Fruit fly (Drosophila melanogaster) whole organism, embryonic: ENCODE results near the gene CG14965.

Source experiments
- Asciz ChIP-seq: fragments of 200-800 bp; sonication (Bioruptor generic); optimal IDR thresholded peaks from 2 replicates; lab custom pipeline; 2017; ENCODE audit warnings: missing biosample characterization, mild to moderate bottlenecking, missing genetic modification characterization, missing genetic modification reagents
- BEAF-32 ChIP-seq: fragments of 200-800 bp; sonication (Bioruptor generic); optimal IDR thresholded peaks from 3 replicates; lab custom pipeline; 2017; ENCODE audit warnings: missing biosample characterization, missing genetic modification characterization, mild to moderate bottlenecking, moderate library complexity, missing genetic modification reagents
- CG10274 ChIP-seq: fragments of 200-800 bp; sonication (Bioruptor generic); optimal IDR thresholded peaks from 3 replicates; lab custom pipeline; 2017; ENCODE audit warnings: missing biosample characterization, mild to moderate bottlenecking, missing genetic modification characterization
- CG11085 ChIP-seq: fragments of 200-800 bp; sonication (Bioruptor generic); IDR thresholded peaks from 2 replicates; pipeline ENCODE4 v1.3.6; 2022; ENCODE audit warnings: missing biosample characterization, missing genetic modification characterization
- CG12236 ChIP-seq: fragments of 200-800 bp; sonication (Bioruptor generic); optimal IDR thresholded peaks from 2 replicates; lab custom pipeline; 2016; ENCODE audit warnings: missing biosample characterization, missing genetic modification characterization
- CG13296 ChIP-seq: fragments of 200-800 bp; sonication (Bioruptor generic); optimal IDR thresholded peaks from 3 replicates; lab custom pipeline; 2018; ENCODE audit warnings: missing biosample characterization, mild to moderate bottlenecking, missing genetic modification characterization
- CG13424 ChIP-seq: fragments of 200-800 bp; sonication (Bioruptor generic); optimal IDR thresholded peaks from 2 replicates; lab custom pipeline; 2019; ENCODE audit warnings: missing biosample characterization, mild to moderate bottlenecking, missing genetic modification characterization, moderate library complexity
- CG13775 ChIP-seq: fragments of 200-800 bp; sonication (Bioruptor generic); optimal IDR thresholded peaks from 3 replicates; lab custom pipeline; 2017; ENCODE audit warnings: missing biosample characterization, mild to moderate bottlenecking, missing genetic modification characterization
- CG14050 ChIP-seq: fragments of 200-800 bp; sonication (Bioruptor generic); IDR thresholded peaks from 3 replicates; pipeline ENCODE4 v1.3.6; 2022; ENCODE audit warnings: missing biosample characterization, missing genetic modification characterization
- CG14667 ChIP-seq: fragments of 200-800 bp; sonication (Bioruptor generic); IDR thresholded peaks from 2 replicates; pipeline ENCODE4 v1.3.6; 2022; ENCODE audit warnings: missing biosample characterization, missing genetic modification characterization
- CG1647 ChIP-seq: fragments of 200-800 bp; sonication (Bioruptor generic); optimal IDR thresholded peaks from 3 replicates; lab custom pipeline; 2016; ENCODE audit warnings: missing biosample characterization, missing genetic modification characterization
- CG1792 ChIP-seq: fragments of 200-800 bp; sonication (Bioruptor generic); optimal IDR thresholded peaks from 2 replicates; lab custom pipeline; 2016; ENCODE audit warnings: missing biosample characterization, missing genetic modification characterization
- CG2116 ChIP-seq: fragments of 200-800 bp; sonication (Bioruptor generic); optimal IDR thresholded peaks from 3 replicates; lab custom pipeline; 2018; ENCODE audit warnings: missing biosample characterization, mild to moderate bottlenecking, missing genetic modification characterization
- CG2199 ChIP-seq: fragments of 200-800 bp; sonication (Bioruptor generic); IDR thresholded peaks from 3 replicates; pipeline ENCODE4 v1.3.6; 2022; ENCODE audit warnings: missing biosample characterization, missing genetic modification characterization
- CG32767 ChIP-seq: fragments of 200-800 bp; sonication (Bioruptor generic); IDR thresholded peaks from 2 replicates; pipeline ENCODE4 v1.3.6; 2022; ENCODE audit warnings: missing biosample characterization, missing genetic modification characterization
- CG6272 ChIP-seq: fragments of 200-800 bp; sonication (Bioruptor generic); IDR thresholded peaks from 2 replicates; pipeline ENCODE4 v1.3.6; 2022; ENCODE audit warnings: missing biosample characterization, missing genetic modification characterization
- H2.0 ChIP-seq: fragments of 200-800 bp; sonication (Bioruptor generic); IDR thresholded peaks from 2 replicates; pipeline ENCODE4 v1.3.6; 2022; ENCODE audit warnings: missing biosample characterization, missing genetic modification characterization
- Hr39 ChIP-seq: fragments of >200 bp; optimal IDR thresholded peaks from 2 replicates; lab custom pipeline; 2017
- Max ChIP-seq: fragments of 200-800 bp; sonication (Bioruptor generic); optimal IDR thresholded peaks from 2 replicates; lab custom pipeline; 2016; ENCODE audit warnings: missing biosample characterization, mild to moderate bottlenecking, missing genetic modification characterization
- Myb ChIP-seq: fragments of 200-800 bp; sonication (Bioruptor generic); optimal IDR thresholded peaks from 2 replicates; lab custom pipeline; 2016; ENCODE audit warnings: missing biosample characterization, missing genetic modification characterization
- Nf-YC ChIP-seq: fragments of 200-800 bp; optimal IDR thresholded peaks from 3 replicates; lab custom pipeline; 2019; ENCODE audit warnings: missing biosample characterization, mild to moderate bottlenecking, missing genetic modification characterization, moderate library complexity
- Pdp1 ChIP-seq, 2 experiments: fragments of 200-800 bp; sonication (Bioruptor generic); optimal IDR thresholded peaks; 3 replicates each; lab custom pipeline; 2016; ENCODE audit warnings: missing biosample characterization in 2 of 2, missing genetic modification characterization in 2 of 2, mild to moderate bottlenecking in 1 of 2, moderate library complexity in 1 of 2
- Ravus ChIP-seq: fragments of 200-800 bp; sonication (Bioruptor generic); IDR thresholded peaks from 2 replicates; pipeline ENCODE4 v1.3.6; 2022; ENCODE audit warnings: missing biosample characterization, missing genetic modification characterization
- Stat92E ChIP-seq, 3 experiments: fragments of >200 bp in 2 of 3; fragments of 200-800 bp in 1 of 3; sonication (Bioruptor generic) in 1 of 3; optimal IDR thresholded peaks; 2 replicates each; lab custom pipeline; 2017 to 2019; ENCODE audit warnings: missing biosample characterization in 3 of 3, missing genetic modification characterization in 3 of 3, mild to moderate bottlenecking in 1 of 3, moderate library complexity in 1 of 3
- Xrp1 ChIP-seq: fragments of 200-800 bp; sonication (Bioruptor generic); IDR thresholded peaks from 2 replicates; pipeline ENCODE4 v1.3.6; 2022; ENCODE audit warnings: missing biosample characterization, missing genetic modification characterization
- ato ChIP-seq: fragments of 200-800 bp; sonication (Bioruptor generic); IDR thresholded peaks from 2 replicates; pipeline ENCODE4 v1.3.6; 2022; ENCODE audit warnings: missing biosample characterization, missing genetic modification characterization; ENCODE audit not compliant: partially characterized antibody
- az2 ChIP-seq: fragments of 200-800 bp; sonication (Bioruptor generic); optimal IDR thresholded peaks from 3 replicates; lab custom pipeline; 2016; ENCODE audit warnings: missing biosample characterization, missing genetic modification characterization
- bab2 ChIP-seq: fragments of 200-800 bp; sonication (Bioruptor generic); optimal IDR thresholded peaks from 2 replicates; lab custom pipeline; 2016; ENCODE audit warnings: missing biosample characterization, missing genetic modification characterization
- bbx ChIP-seq: fragments of 200-800 bp; sonication (Bioruptor generic); IDR thresholded peaks from 2 replicates; pipeline ENCODE4 v1.3.6; 2022; ENCODE audit warnings: missing biosample characterization, missing genetic modification characterization; ENCODE audit not compliant: partially characterized antibody
- ems ChIP-seq: fragments of 200-800 bp; sonication (Bioruptor generic); optimal IDR thresholded peaks from 3 replicates; lab custom pipeline; 2016; ENCODE audit warnings: missing biosample characterization, missing genetic modification characterization
- inv ChIP-seq: fragments of 200-800 bp; sonication (Bioruptor generic); IDR thresholded peaks from 2 replicates; pipeline ENCODE4 v1.3.6; 2022; ENCODE audit warnings: missing biosample characterization, missing genetic modification characterization; ENCODE audit not compliant: partially characterized antibody
- lab ChIP-seq: fragments of 200-800 bp; sonication (Bioruptor generic); optimal IDR thresholded peaks from 3 replicates; lab custom pipeline; 2017; ENCODE audit warnings: missing biosample characterization, missing genetic modification characterization, mild to moderate bottlenecking, moderate library complexity, missing genetic modification reagents
- maf-S ChIP-seq: fragments of 200-800 bp; sonication (Bioruptor generic); optimal IDR thresholded peaks from 2 replicates; lab custom pipeline; 2016; ENCODE audit warnings: missing biosample characterization, missing genetic modification characterization
- mld ChIP-seq: fragments of 200-800 bp; sonication (Bioruptor generic); IDR thresholded peaks from 3 replicates; pipeline ENCODE4 v1.3.6; 2022; ENCODE audit warnings: missing biosample characterization, missing genetic modification characterization; ENCODE audit not compliant: partially characterized antibody
- p53 ChIP-seq: fragments of 200-800 bp; sonication (Bioruptor generic); optimal IDR thresholded peaks from 2 replicates; lab custom pipeline; 2016; ENCODE audit warnings: missing biosample characterization, missing genetic modification characterization
- phol ChIP-seq: fragments of 200-800 bp; sonication (Bioruptor generic); optimal IDR thresholded peaks from 3 replicates; lab custom pipeline; 2018; ENCODE audit warnings: missing biosample characterization, mild to moderate bottlenecking, missing genetic modification characterization, moderate library complexity
- prd ChIP-seq, 3 experiments: fragments of >200 bp in 2 of 3; fragments of 200-800 bp in 1 of 3; sonication (Bioruptor generic) in 1 of 3; optimal IDR thresholded peaks in 2 of 3; IDR thresholded peaks in 1 of 3; 2 replicates in 2 of 3; 3 replicates in 1 of 3; pipeline versions ENCODE4 v1.3.6 to Lab custom; 2017 to 2022; ENCODE audit warnings: missing biosample characterization in 1 of 3, missing genetic modification characterization in 1 of 3
- pum ChIP-seq: fragments of 200-800 bp; sonication (Bioruptor generic); optimal IDR thresholded peaks from 2 replicates; lab custom pipeline; 2016; ENCODE audit warnings: missing biosample characterization, missing genetic modification characterization
- schlank ChIP-seq: fragments of 200-800 bp; sonication (Bioruptor generic); optimal IDR thresholded peaks from 2 replicates; lab custom pipeline; 2018; ENCODE audit warnings: missing biosample characterization, mild to moderate bottlenecking, missing genetic modification characterization
- slbo ChIP-seq: fragments of 200-800 bp; sonication (Bioruptor generic); IDR thresholded peaks from 2 replicates; pipeline ENCODE4 v1.3.6; 2022; ENCODE audit warnings: missing biosample characterization, missing genetic modification characterization
- ssp ChIP-seq: fragments of 200-800 bp; sonication (Bioruptor generic); IDR thresholded peaks from 2 replicates; pipeline ENCODE4 v1.3.6; 2022; ENCODE audit warnings: missing biosample characterization, missing genetic modification characterization
- trem ChIP-seq: fragments of 200-800 bp; optimal IDR thresholded peaks from 3 replicates; lab custom pipeline; 2019; ENCODE audit warnings: missing biosample characterization, mild to moderate bottlenecking, missing genetic modification characterization, moderate library complexity
- unpg ChIP-seq: fragments of 200-800 bp; sonication (Bioruptor generic); optimal IDR thresholded peaks from 3 replicates; lab custom pipeline; 2018; ENCODE audit warnings: missing biosample characterization, mild to moderate bottlenecking, missing genetic modification characterization, moderate library complexity
- vvl ChIP-seq: fragments of 200-800 bp; sonication (Bioruptor generic); IDR thresholded peaks from 2 replicates; pipeline ENCODE4 v1.3.6; 2022; ENCODE audit warnings: missing biosample characterization, missing genetic modification characterization
- zfh2 ChIP-seq: fragments of 200-800 bp; sonication (Bioruptor generic); optimal IDR thresholded peaks from 2 replicates; lab custom pipeline; 2016; ENCODE audit warnings: missing biosample characterization, missing genetic modification characterization

Gene CG14965

dm6 chr3L:3164951-3165350 lies 27.3 kb downstream of the CG14965 start, which contains the start of gene CG32280 (continued):
- TF ChIP-seq Asciz (GFP tag; lab: Kevin White, UChicago) (no peak), CG12236 (no peak), CG2199 (0 out of 3 replicates have a peak, but pooled peaks have one; percentile 6), CG11085 (GFP tag; lab: Robert Waterston, UW) (no peak), Pdp1 (GFP tag; optimal IDR thresholded peaks at IDR 0.05; lab: Kevin White, UChicago) (peak in 1 of 2 experiments; percentile 49), prd (optimal IDR thresholded peaks at IDR 0.05; lab: Kevin White, UChicago) (no peak), prd (GFP tag; IDR thresholded peaks at IDR 0.05; lab: Robert Waterston, UW) (no peak), bab2 (GFP tag; lab: Kevin White, UChicago) (no peak), CG32767 (GFP tag; lab: Robert Waterston, UW) (no peak), trem (peak; percentile 59), CG1792 (GFP tag; lab: Kevin White, UChicago) (no peak), Ravus (no peak), lab (GFP tag; lab: Kevin White, UChicago) (no peak), mld (peak; percentile 73; the same call in 1 of the 3 replicates), zfh2 (GFP tag; lab: Kevin White, UChicago) (peak; percentile 31), vvl (GFP tag; lab: Robert Waterston, UW) (peak; percentile 50), unpg (GFP tag; lab: Kevin White, UChicago) (peak; percentile 20), pum (GFP tag; lab: Kevin White, UChicago) (peak; percentile 6), CG14050 (GFP tag; lab: Robert Waterston, UW) (no peak), Max (GFP tag; lab: Kevin White, UChicago) (peak; percentile 33), bbx (GFP tag; lab: Robert Waterston, UW) (peak; percentile 91), Hr39 (lab: Kevin White, UChicago) (no peak), ato (peak; percentile 85), CG10274 (GFP tag; lab: Kevin White, UChicago) (no peak), CG6272 (GFP tag; lab: Robert Waterston, UW) (0 out of 2 replicates have a peak, but pooled peaks have one; percentile 36), CG1647 (GFP tag; lab: Kevin White, UChicago) (no peak), Nf-YC (tag; lab: Kevin White, UChicago) (peak; percentile 20), inv (peak; percentile 77), phol (tag; lab: Kevin White, UChicago) (peak; percentile 29), H2.0 (GFP tag; lab: Robert Waterston, UW) (no peak), ems (GFP tag; lab: Kevin White, UChicago) (peak; percentile 22), BEAF-32 (GFP tag; lab: Kevin White, UChicago) (peak; percentile 85), Stat92E (GFP tag; optimal IDR thresholded peaks at IDR 0.05; lab: Kevin White, UChicago) (peak in 1 of 3 experiments; percentile 61), Xrp1 (0 out of 2 replicates have a peak, but pooled peaks have one; percentile 5), CG13296 (GFP tag; lab: Kevin White, UChicago) (peak; percentile 55), az2 (peak; percentile 1), slbo (GFP tag; lab: Robert Waterston, UW) (peak; percentile 65), CG2116 (GFP tag; lab: Kevin White, UChicago) (peak; percentile 76)

- TF ChIP-seq ssp (GFP tag; lab: Robert Waterston, UW) (no peak), CG14667 (GFP tag; lab: Robert Waterston, UW) (no peak), p53 (GFP tag; lab: Kevin White, UChicago) (no peak), CG13775 (GFP tag; lab: Kevin White, UChicago) (no peak), CG13424 (tag; lab: Kevin White, UChicago) (no peak), schlank (tag; lab: Kevin White, UChicago) (no peak), maf-S (GFP tag; lab: Kevin White, UChicago) (no peak), Myb (GFP tag; lab: Kevin White, UChicago) (no peak)
These were observed 29.7 kb downstream of the CG14965 start for dm6 chr3L:3162584-3162983.
